Fruit fly (Drosophila melanogaster) whole organism, prepupa: ENCODE results near the gene CG2533.

Source experiments
- CG11294 ChIP-seq: fragments of 200-800 bp; sonication (Bioruptor generic); IDR thresholded peaks from 2 replicates; pipeline ENCODE4 v1.3.6; 2022; ENCODE audit warnings: missing biosample characterization, missing genetic modification characterization
- CG32006 ChIP-seq: fragments of 200-800 bp; sonication (Bioruptor generic); optimal IDR thresholded peaks from 3 replicates; lab custom pipeline; 2017; ENCODE audit warnings: missing biosample characterization, mild to moderate bottlenecking, missing genetic modification characterization
- CG6276 ChIP-seq: fragments of 200-800 bp; sonication (Bioruptor generic); optimal IDR thresholded peaks from 2 replicates; lab custom pipeline; 2017; ENCODE audit warnings: missing biosample characterization, mild to moderate bottlenecking, missing genetic modification characterization
- CG6854 ChIP-seq: fragments of 200-800 bp; sonication (Bioruptor generic); optimal IDR thresholded peaks from 2 replicates; lab custom pipeline; 2017; ENCODE audit warnings: missing biosample characterization, mild to moderate bottlenecking, missing genetic modification characterization
- Ets21C ChIP-seq: fragments of 200-800 bp; sonication (Bioruptor generic); optimal IDR thresholded peaks from 3 replicates; lab custom pipeline; 2016; ENCODE audit warnings: missing biosample characterization, missing genetic modification characterization
- Hr38 ChIP-seq: sonication (Bioruptor generic); optimal IDR thresholded peaks from 2 replicates; lab custom pipeline; 2016; ENCODE audit warnings: missing biosample characterization, missing genetic modification characterization
- Hr39 ChIP-seq: fragments of 200-800 bp; sonication (Bioruptor generic); optimal IDR thresholded peaks from 2 replicates; lab custom pipeline; 2016; ENCODE audit warnings: missing biosample characterization, missing genetic modification characterization
- Hr4 ChIP-seq: fragments of 200-800 bp; sonication (Bioruptor generic); optimal IDR thresholded peaks from 3 replicates; lab custom pipeline; 2016; ENCODE audit warnings: missing biosample characterization, missing genetic modification characterization
- OdsH ChIP-seq: fragments of 200-800 bp; sonication (Bioruptor generic); optimal IDR thresholded peaks from 3 replicates; lab custom pipeline; 2016; ENCODE audit warnings: missing biosample characterization, missing genetic modification characterization
- dac ChIP-seq: fragments of 200-800 bp; sonication (Bioruptor generic); optimal IDR thresholded peaks from 2 replicates; lab custom pipeline; 2017; ENCODE audit warnings: missing biosample characterization, mild to moderate bottlenecking, missing genetic modification characterization
- net ChIP-seq: fragments of 200-800 bp; sonication (Bioruptor generic); optimal IDR thresholded peaks from 3 replicates; lab custom pipeline; 2016; ENCODE audit warnings: missing biosample characterization, missing genetic modification characterization
- pdm3 ChIP-seq: fragments of 200-800 bp; sonication (Bioruptor generic); optimal IDR thresholded peaks from 3 replicates; lab custom pipeline; 2016; ENCODE audit warnings: missing biosample characterization, missing genetic modification characterization
- ss ChIP-seq, 2 experiments: fragments of 200-800 bp; sonication (Bioruptor generic); optimal IDR thresholded peaks; 2 replicates in 1 of 2; 3 replicates in 1 of 2; lab custom pipeline; 2017 to 2018; ENCODE audit warnings: mild to moderate bottlenecking in 2 of 2, missing biosample characterization in 2 of 2, missing genetic modification characterization in 2 of 2, moderate library complexity in 1 of 2

dm6 chrX:11628986-11629571 is 25.1 kb upstream of the CG2533 start:
- TF ChIP-seq CG6854 (GFP tag; lab: Kevin White, UChicago) (no peak), Hr39 (GFP tag; lab: Kevin White, UChicago) (no peak), ss (GFP tag; optimal IDR thresholded peaks at IDR 0.05; lab: Kevin White, UChicago) (no peak), pdm3 (GFP tag; lab: Kevin White, UChicago) (peak; percentile 35), Hr38 (no peak), Ets21C (GFP tag; lab: Kevin White, UChicago) (no peak), net (no peak), CG32006 (no peak), dac (no peak), CG6276 (GFP tag; lab: Kevin White, UChicago) (no peak), Hr4 (GFP tag; lab: Kevin White, UChicago) (peak; percentile 9), CG11294 (GFP tag; lab: Robert Waterston, UW) (no peak), OdsH (peak; percentile 11)
